Worm (Caenorhabditis elegans) whole organism, L2 larva: Measurements from ENCODE around the gene F55C9.3.

ENCODE experiments used
- C34F6.9 ChIP-seq: fragments of 150-350 bp; optimal IDR thresholded peaks from 2 replicates; lab custom pipeline; 2014; ENCODE audit warnings: missing biosample characterization, missing genetic modification characterization
- aly-2 ChIP-seq: fragments of 150-350 bp; optimal IDR thresholded peaks from 2 replicates; lab custom pipeline; 2014; ENCODE audit warnings: missing biosample characterization, missing genetic modification characterization
- ama-1 ChIP-seq: fragments of 150-350 bp; optimal IDR thresholded peaks from 2 replicates; lab custom pipeline; 2018; ENCODE audit warnings: inconsistent platforms
- ceh-82 ChIP-seq: fragments of 150-350 bp; optimal IDR thresholded peaks from 2 replicates; lab custom pipeline; 2014; ENCODE audit warnings: missing biosample characterization, missing genetic modification characterization
- fos-1 ChIP-seq: fragments of 150-350 bp; optimal IDR thresholded peaks from 2 replicates; lab custom pipeline; 2014; ENCODE audit warnings: missing biosample characterization, missing genetic modification characterization
- nhr-237 ChIP-seq: fragments of 150-350 bp; optimal IDR thresholded peaks from 2 replicates; lab custom pipeline; 2014; ENCODE audit warnings: missing biosample characterization, missing genetic modification characterization
- snpc-4 ChIP-seq: fragments of 150-350 bp; optimal IDR thresholded peaks from 2 replicates; lab custom pipeline; 2014; ENCODE audit warnings: missing biosample characterization, missing genetic modification characterization
- unc-39 ChIP-seq: fragments of 150-350 bp; optimal IDR thresholded peaks from 2 replicates; lab custom pipeline; 2014; ENCODE audit warnings: missing biosample characterization, missing genetic modification characterization

DNA sequence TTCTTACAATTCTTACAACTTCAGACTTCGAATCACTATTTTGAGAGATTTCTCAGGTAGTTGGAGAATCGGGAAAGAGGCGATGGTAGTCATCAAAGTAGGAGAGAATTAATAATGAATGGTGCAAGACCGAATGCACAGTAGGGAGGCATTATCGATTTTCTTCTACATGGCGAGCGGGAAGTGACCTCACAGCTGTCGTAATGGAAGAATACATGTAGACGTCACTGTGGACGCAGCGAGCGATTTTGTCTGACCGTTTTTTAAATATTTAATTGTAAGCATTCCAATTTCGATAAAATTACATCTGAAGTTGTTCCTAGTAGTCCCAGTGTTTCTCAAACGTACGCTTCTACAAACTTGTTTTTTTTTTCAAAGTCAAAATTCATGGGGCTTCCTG lies 21.6 kb upstream of the F55C9.3 start, which contains the start of gene F55C9.11:
- TF ChIP-seq fos-1 (tag; lab: Kevin White, UChicago) (no peak), ceh-82 (tag; lab: Kevin White, UChicago) (no peak), ama-1 (lab: Kevin White, UChicago) (no peak), snpc-4 (tag; lab: Kevin White, UChicago) (no peak), nhr-237 (tag; lab: Kevin White, UChicago) (no peak), C34F6.9 (tag; lab: Kevin White, UChicago) (no peak), unc-39 (no peak), aly-2 (tag; lab: Kevin White, UChicago) (no peak)
